Fruit fly (Drosophila melanogaster) whole organism, wandering third instar larva: ENCODE measurements around the gene armi.

ENCODE experiments used
- Abd-B ChIP-seq: fragments of >200 bp; optimal IDR thresholded peaks from 2 replicates; lab custom pipeline; 2017; ENCODE audit warnings: missing biosample characterization, missing genetic modification characterization
- CG32264 ChIP-seq: fragments of 200-800 bp; sonication (Bioruptor generic); optimal IDR thresholded peaks from 2 replicates; lab custom pipeline; 2016; ENCODE audit warnings: missing biosample characterization, missing genetic modification characterization
- CG9705 ChIP-seq: fragments of 200-800 bp; sonication (Bioruptor generic); optimal IDR thresholded peaks from 2 replicates; lab custom pipeline; 2018; ENCODE audit warnings: missing biosample characterization, mild to moderate bottlenecking, missing genetic modification characterization
- CrebA ChIP-seq: fragments of 200-800 bp; sonication (Bioruptor generic); optimal IDR thresholded peaks from 2 replicates; lab custom pipeline; 2016; ENCODE audit warnings: missing biosample characterization, mild to moderate bottlenecking, missing genetic modification characterization, borderline replicate concordance
- Dfd ChIP-seq: fragments of >200 bp; optimal IDR thresholded peaks from 2 replicates; lab custom pipeline; 2017; ENCODE audit warnings: missing biosample characterization, missing genetic modification characterization
- Dif ChIP-seq: fragments of 200-275, 200-300 bp; sonication (Bioruptor generic); optimal IDR thresholded peaks from 2 replicates; lab custom pipeline; 2018; ENCODE audit warnings: missing biosample characterization, missing genetic modification characterization; ENCODE audit not compliant: partially characterized antibody
- GATAd ChIP-seq: sonication (Bioruptor generic); optimal IDR thresholded peaks from 2 replicates; lab custom pipeline; 2016; ENCODE audit warnings: missing biosample characterization, missing genetic modification characterization
- HLH106 ChIP-seq: fragments of 200-800 bp; optimal IDR thresholded peaks from 3 replicates; lab custom pipeline; 2019; ENCODE audit warnings: missing biosample characterization, mild to moderate bottlenecking, missing genetic modification characterization, moderate library complexity
- Hnf4 ChIP-seq: fragments of 200-800 bp; sonication (Bioruptor generic); optimal IDR thresholded peaks from 2 replicates; lab custom pipeline; 2016; ENCODE audit warnings: missing biosample characterization, mild to moderate bottlenecking, missing genetic modification characterization
- Hr78 ChIP-seq: fragments of >200 bp; optimal IDR thresholded peaks from 2 replicates; lab custom pipeline; 2017; ENCODE audit warnings: missing biosample characterization, missing genetic modification characterization
- Hr83 ChIP-seq: fragments of 200-300 bp; sonication (Bioruptor generic); optimal IDR thresholded peaks from 2 replicates; lab custom pipeline; 2016; ENCODE audit warnings: missing biosample characterization, mild to moderate bottlenecking, missing genetic modification characterization, moderate library complexity; ENCODE audit not compliant: poor library complexity, severe bottlenecking
- Jra ChIP-seq: sonication (Bioruptor generic); optimal IDR thresholded peaks from 2 replicates; lab custom pipeline; 2016; ENCODE audit warnings: missing biosample characterization, missing genetic modification characterization
- Mio ChIP-seq: sonication (Bioruptor generic); optimal IDR thresholded peaks from 2 replicates; lab custom pipeline; 2016; ENCODE audit warnings: missing biosample characterization, missing genetic modification characterization
- Myc ChIP-seq: fragments of >200 bp; optimal IDR thresholded peaks from 2 replicates; lab custom pipeline; 2017
- N ChIP-seq: fragments of >200 bp; optimal IDR thresholded peaks from 2 replicates; lab custom pipeline; 2018; ENCODE audit warnings: missing biosample characterization, missing external identifiers, missing genetic modification characterization
- OdsH ChIP-seq: fragments of 200-800 bp; sonication (Bioruptor generic); optimal IDR thresholded peaks from 2 replicates; lab custom pipeline; 2016; ENCODE audit warnings: missing biosample characterization, mild to moderate bottlenecking, missing genetic modification characterization
- Rel ChIP-seq, 2 experiments: fragments of 200-800 bp; sonication (Bioruptor generic) in 1 of 2; optimal IDR thresholded peaks; 2 replicates in 1 of 2; 3 replicates in 1 of 2; lab custom pipeline; 2016 to 2019; ENCODE audit warnings: mild to moderate bottlenecking in 2 of 2, missing biosample characterization in 2 of 2, missing genetic modification characterization in 2 of 2, moderate library complexity in 1 of 2
- Sp1 ChIP-seq: fragments of 200-800 bp; sonication (Bioruptor generic); optimal IDR thresholded peaks from 3 replicates; lab custom pipeline; 2019; ENCODE audit warnings: missing biosample characterization, mild to moderate bottlenecking, missing genetic modification characterization, moderate library complexity
- Vsx2 ChIP-seq: fragments of 200-300, 225-300 bp; sonication (Bioruptor generic); optimal IDR thresholded peaks from 2 replicates; lab custom pipeline; 2018; ENCODE audit warnings: missing biosample characterization, missing genetic modification characterization; ENCODE audit not compliant: partially characterized antibody
- br ChIP-seq: fragments of 200-800 bp; sonication (Bioruptor generic); optimal IDR thresholded peaks from 2 replicates; lab custom pipeline; 2016; ENCODE audit warnings: missing biosample characterization, missing genetic modification characterization
- brk ChIP-seq: fragments of 200-800 bp; sonication (Bioruptor generic); optimal IDR thresholded peaks from 2 replicates; lab custom pipeline; 2016; ENCODE audit warnings: missing biosample characterization, mild to moderate bottlenecking, missing genetic modification characterization
- dl ChIP-seq, 2 experiments: fragments of 175-275, 200-275 bp in 1 of 2; fragments of 200-275 bp in 1 of 2; sonication (Bioruptor generic); optimal IDR thresholded peaks; lab custom pipeline; 2018; ENCODE audit warnings: mild to moderate bottlenecking in 2 of 2, missing biosample characterization in 2 of 2, missing genetic modification characterization in 2 of 2, moderate library complexity in 2 of 2; ENCODE audit not compliant: partially characterized antibody in 2 of 2, insufficient read depth in 1 of 2
- dmrt93B ChIP-seq: fragments of 200-800 bp; sonication (Bioruptor generic); optimal IDR thresholded peaks from 2 replicates; lab custom pipeline; 2018; ENCODE audit warnings: missing biosample characterization, mild to moderate bottlenecking, missing genetic modification characterization
- ey ChIP-seq: fragments of 200-800 bp; sonication (Bioruptor generic); optimal IDR thresholded peaks from 2 replicates; lab custom pipeline; 2016; ENCODE audit warnings: missing biosample characterization, missing genetic modification characterization
- foxo ChIP-seq, 2 experiments: fragments of 200-800 bp; sonication (Bioruptor generic); optimal IDR thresholded peaks; 2 replicates in 1 of 2; 3 replicates in 1 of 2; lab custom pipeline; 2016 to 2017; ENCODE audit warnings: missing biosample characterization in 2 of 2, missing genetic modification characterization in 2 of 2
- fru ChIP-seq: fragments of 200-800 bp; sonication (Bioruptor generic); optimal IDR thresholded peaks from 3 replicates; lab custom pipeline; 2016; ENCODE audit warnings: missing biosample characterization, mild to moderate bottlenecking, missing genetic modification characterization
- h ChIP-seq: fragments of 200-800 bp; sonication (Bioruptor generic); optimal IDR thresholded peaks from 3 replicates; lab custom pipeline; 2016; ENCODE audit warnings: missing biosample characterization, mild to moderate bottlenecking, missing genetic modification characterization
- jim ChIP-seq: fragments of 175-275, 200-325 bp; sonication (Bioruptor generic); optimal IDR thresholded peaks from 2 replicates; lab custom pipeline; 2016; ENCODE audit warnings: missing biosample characterization, mild to moderate bottlenecking, missing genetic modification characterization
- lola ChIP-seq: fragments of >200 bp; optimal IDR thresholded peaks from 2 replicates; lab custom pipeline; 2017; ENCODE audit warnings: missing biosample characterization, missing genetic modification characterization
- pan ChIP-seq: fragments of >200 bp; optimal IDR thresholded peaks from 2 replicates; lab custom pipeline; 2017
- psq ChIP-seq: fragments of 200-800 bp; sonication (Bioruptor generic); optimal IDR thresholded peaks from 3 replicates; lab custom pipeline; 2017; ENCODE audit warnings: missing biosample characterization, mild to moderate bottlenecking, missing genetic modification characterization, moderate library complexity
- rgr ChIP-seq: fragments of 200-800 bp; sonication (Bioruptor generic); optimal IDR thresholded peaks from 3 replicates; lab custom pipeline; 2016; ENCODE audit warnings: missing biosample characterization, mild to moderate bottlenecking, missing genetic modification characterization
- sage ChIP-seq: fragments of 200-800 bp; sonication (Bioruptor generic); optimal IDR thresholded peaks from 2 replicates; lab custom pipeline; 2016; ENCODE audit warnings: missing biosample characterization, mild to moderate bottlenecking, missing genetic modification characterization
- sv ChIP-seq: fragments of 200-800 bp; sonication (Bioruptor generic); optimal IDR thresholded peaks from 3 replicates; lab custom pipeline; 2016; ENCODE audit warnings: missing biosample characterization, missing genetic modification characterization
- tai ChIP-seq: sonication (Bioruptor generic); optimal IDR thresholded peaks from 2 replicates; lab custom pipeline; 2016; ENCODE audit warnings: missing biosample characterization, missing genetic modification characterization
- usp ChIP-seq: fragments of >200 bp; optimal IDR thresholded peaks from 2 replicates; lab custom pipeline; 2017; ENCODE audit warnings: missing biosample characterization, missing genetic modification characterization
- woc ChIP-seq: sonication (Bioruptor generic); optimal IDR thresholded peaks from 2 replicates; lab custom pipeline; 2016; ENCODE audit warnings: missing biosample characterization, mild to moderate bottlenecking, missing genetic modification characterization

armi gene

DNA sequence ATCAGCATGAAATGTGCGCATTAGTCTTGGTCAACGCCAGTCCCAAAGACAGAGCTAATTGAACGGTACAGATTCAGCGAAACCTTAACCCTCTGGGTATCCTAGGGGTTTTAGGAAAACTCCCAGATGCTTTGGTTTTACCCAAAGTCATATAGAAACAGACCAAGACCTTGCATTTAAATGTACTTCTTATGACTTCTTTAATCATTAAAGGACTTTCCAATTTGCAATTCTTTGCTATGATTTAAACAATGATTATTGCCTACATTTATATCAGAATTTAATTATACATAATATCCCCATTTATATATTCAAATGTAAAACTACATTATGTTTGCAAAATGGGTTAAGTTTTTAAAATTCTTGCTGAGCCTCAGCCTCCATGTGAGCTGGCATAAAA, 38.1 kb upstream of the armi start:
- no peak for TF ChIP-seq lola
- TF ChIP-seq Dif (GFP tag; lab: Kevin White, UChicago), result no peak
- peak; percentile 55 for TF ChIP-seq rgr (GFP tag; lab: Kevin White, UChicago)
- TF ChIP-seq woc (GFP tag; lab: Kevin White, UChicago), result peak; percentile 56
- TF ChIP-seq fru, result peak; percentile 61
- TF ChIP-seq HLH106 (tag; lab: Kevin White, UChicago), result peak; percentile 72
- peak in 1 of 2 experiments; percentile 69 for TF ChIP-seq foxo (GFP tag; optimal IDR thresholded peaks at IDR 0.05; lab: Kevin White, UChicago)
- peak; percentile 65 for TF ChIP-seq h (GFP tag; lab: Kevin White, UChicago)
- TF ChIP-seq CrebA, result no peak
- TF ChIP-seq jim, result no peak
- TF ChIP-seq dl (GFP tag; optimal IDR thresholded peaks at IDR 0.05; lab: Kevin White, UChicago; ENCODE audit: insufficient read depth in 1 of 2, partially characterized antibody in 2 of 2), result no peak
- no peak for TF ChIP-seq Rel (GFP tag; optimal IDR thresholded peaks at IDR 0.05; lab: Kevin White, UChicago)
- no peak for TF ChIP-seq Rel (tag; optimal IDR thresholded peaks at IDR 0.05; lab: Kevin White, UChicago)
- TF ChIP-seq Jra (GFP tag; lab: Kevin White, UChicago), result peak; percentile 18
- peak; percentile 37 for TF ChIP-seq dmrt93B (GFP tag; lab: Kevin White, UChicago)
- peak; percentile 16 for TF ChIP-seq ey
- TF ChIP-seq brk (GFP tag; lab: Kevin White, UChicago), result peak; percentile 33
- TF ChIP-seq OdsH (GFP tag; lab: Kevin White, UChicago), result peak; percentile 69
- peak; percentile 72 for TF ChIP-seq br
- peak; percentile 73 for TF ChIP-seq Sp1 (GFP tag; lab: Kevin White, UChicago)
- TF ChIP-seq psq, result peak; percentile 26
- no peak for TF ChIP-seq Hr78 (GFP tag; lab: Kevin White, UChicago)
- no peak for TF ChIP-seq CG9705 (GFP tag; lab: Kevin White, UChicago)
- TF ChIP-seq, all 38 proteins: peak for 14

- TF ChIP-seq Vsx2 (GFP tag; lab: Kevin White, UChicago) (no peak), h (GFP tag; lab: Kevin White, UChicago) (no peak), brk (GFP tag; lab: Kevin White, UChicago) (no peak), dmrt93B (GFP tag; lab: Kevin White, UChicago) (no peak), pan (no peak), lola (no peak), tai (GFP tag; lab: Kevin White, UChicago) (no peak), Jra (GFP tag; lab: Kevin White, UChicago) (no peak), jim (no peak), N (no peak)
These were observed 36.3 kb upstream of the armi start, which contains the start of gene sty for dm6 chr3L:3424846-3425245. sty (minus strand) TSS chr3L:3424935.

- TF ChIP-seq Mio (GFP tag; lab: Kevin White, UChicago) (no peak), jim (no peak), rgr (GFP tag; lab: Kevin White, UChicago) (no peak)
These were observed 34.1 kb upstream of the armi start for dm6 chr3L:3427037-3427436.

DNA sequence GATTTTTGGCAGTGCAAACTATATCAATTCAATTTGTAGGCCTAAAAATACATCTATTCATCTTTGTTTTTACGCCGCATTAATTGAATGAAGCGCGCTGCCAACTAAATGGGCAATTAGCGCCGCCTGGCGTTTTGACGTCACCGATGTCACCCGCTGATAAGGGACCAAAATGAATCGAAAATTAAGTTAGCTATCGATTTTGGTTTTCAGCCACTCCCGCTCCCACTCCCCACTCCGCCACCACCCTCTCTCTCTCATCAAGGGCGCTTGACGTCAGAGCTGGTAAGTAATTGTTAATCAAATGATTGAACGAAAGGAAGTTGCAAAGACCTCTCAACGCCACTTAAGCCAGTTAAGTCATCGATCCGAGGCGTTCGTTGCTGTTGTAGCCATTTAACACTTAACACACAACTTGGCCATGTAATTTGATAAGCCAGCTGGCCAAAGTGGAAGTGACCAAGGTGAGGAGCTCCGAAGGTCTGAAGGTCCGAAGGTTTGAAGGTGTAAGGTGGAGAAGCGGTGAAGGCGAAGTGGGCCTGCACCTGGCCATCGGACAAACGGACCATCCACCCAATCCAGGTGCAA, 30.0 kb upstream of the armi start:
- TF ChIP-seq sage (GFP tag; lab: Kevin White, UChicago), result no peak
- TF ChIP-seq Myc, result no peak
- TF ChIP-seq lola, result no peak

dm6 chr3L:3432656-3433344, 28.3 kb upstream of the armi start:
- no peak for TF ChIP-seq Hr78 (GFP tag; lab: Kevin White, UChicago)
- TF ChIP-seq Abd-B (GFP tag; lab: Kevin White, UChicago), result no peak
- peak; percentile 62 for TF ChIP-seq sv
- TF ChIP-seq rgr (GFP tag; lab: Kevin White, UChicago), result peak; percentile 85
- no peak for TF ChIP-seq pan
- TF ChIP-seq usp (GFP tag; lab: Kevin White, UChicago), result no peak
- TF ChIP-seq ey, result peak; percentile 71
- no peak for TF ChIP-seq N
- TF ChIP-seq sage (GFP tag; lab: Kevin White, UChicago), result peak; percentile 74
- peak; percentile 51 for TF ChIP-seq brk (GFP tag; lab: Kevin White, UChicago)
- TF ChIP-seq dmrt93B (GFP tag; lab: Kevin White, UChicago), result peak; percentile 60
- peak; percentile 77 for TF ChIP-seq OdsH (GFP tag; lab: Kevin White, UChicago)
- peak; percentile 8 for TF ChIP-seq CG9705 (GFP tag; lab: Kevin White, UChicago)
- TF ChIP-seq Vsx2 (GFP tag; lab: Kevin White, UChicago), result no peak
- TF ChIP-seq GATAd (GFP tag; lab: Kevin White, UChicago), result no peak
- TF ChIP-seq Hr83, result no peak
- peak; percentile 82 for TF ChIP-seq Sp1 (GFP tag; lab: Kevin White, UChicago)
- TF ChIP-seq psq, result peak; percentile 74
- TF ChIP-seq br, result peak; percentile 63
- TF ChIP-seq Jra (GFP tag; lab: Kevin White, UChicago), result peak; percentile 9
- TF ChIP-seq Rel (GFP tag; optimal IDR thresholded peaks at IDR 0.05; lab: Kevin White, UChicago), result no peak
- TF ChIP-seq Rel (tag; optimal IDR thresholded peaks at IDR 0.05; lab: Kevin White, UChicago), result peak; percentile 15
- no peak for TF ChIP-seq Dfd (GFP tag; lab: Kevin White, UChicago)
- TF ChIP-seq Hnf4 (GFP tag; lab: Kevin White, UChicago), result peak; percentile 60
- TF ChIP-seq CG32264 (GFP tag; lab: Kevin White, UChicago), result no peak
- no peak for TF ChIP-seq lola
